Worm (Caenorhabditis elegans): Measurements from ENCODE around the gene C47E12.11.

- TF ChIP-seq flt-1 (GFP tag; IDR thresholded peaks at IDR 0.05) (no peak), ztf-29 (GFP tag; IDR thresholded peaks at IDR 0.05) (no peak), ref-1 (GFP tag; conservative IDR thresholded peaks at IDR 0.05) (no peak)
Observed at ce11 chrIV:10017633-10018032, 48.4 kb downstream of the C47E12.11 start, which contains the start of gene F44D12.2.

Measured in whole organism, midembryonic.